Fruit fly (Drosophila melanogaster) whole organism, wandering third instar larva: ENCODE measurements around the gene dj-1beta.

Experiments used
- Dfd ChIP-seq: fragments of >200 bp; optimal IDR thresholded peaks from 2 replicates; lab custom pipeline; 2017; ENCODE audit warnings: missing biosample characterization, missing genetic modification characterization
- HLH106 ChIP-seq: fragments of 200-800 bp; optimal IDR thresholded peaks from 3 replicates; lab custom pipeline; 2019; ENCODE audit warnings: missing biosample characterization, mild to moderate bottlenecking, missing genetic modification characterization, moderate library complexity
- Hr78 ChIP-seq: fragments of >200 bp; optimal IDR thresholded peaks from 2 replicates; lab custom pipeline; 2017; ENCODE audit warnings: missing biosample characterization, missing genetic modification characterization
- Hr83 ChIP-seq: fragments of 200-300 bp; sonication (Bioruptor generic); optimal IDR thresholded peaks from 2 replicates; lab custom pipeline; 2016; ENCODE audit warnings: missing biosample characterization, mild to moderate bottlenecking, missing genetic modification characterization, moderate library complexity; ENCODE audit not compliant: poor library complexity, severe bottlenecking
- pan ChIP-seq: fragments of >200 bp; optimal IDR thresholded peaks from 2 replicates; lab custom pipeline; 2017
- psq ChIP-seq: fragments of 200-800 bp; sonication (Bioruptor generic); optimal IDR thresholded peaks from 3 replicates; lab custom pipeline; 2017; ENCODE audit warnings: missing biosample characterization, mild to moderate bottlenecking, missing genetic modification characterization, moderate library complexity
- sage ChIP-seq: fragments of 200-800 bp; sonication (Bioruptor generic); optimal IDR thresholded peaks from 2 replicates; lab custom pipeline; 2016; ENCODE audit warnings: missing biosample characterization, mild to moderate bottlenecking, missing genetic modification characterization

- no peak for TF ChIP-seq Dfd (GFP tag; lab: Kevin White, UChicago)
- peak; percentile 68 for TF ChIP-seq psq
- no peak for TF ChIP-seq pan (lab: Kevin White, UChicago)
- TF ChIP-seq Hr83 (GFP tag; lab: Kevin White, UChicago), result no peak
- no peak for TF ChIP-seq HLH106 (tag; lab: Kevin White, UChicago)
- TF ChIP-seq Hr78 (GFP tag; lab: Kevin White, UChicago), result no peak
- TF ChIP-seq sage (GFP tag; lab: Kevin White, UChicago), result no peak
Observed at dm6 chr3R:30805762-30806371, 1.1 kb upstream of the dj-1beta start.
